Worm (Caenorhabditis elegans) whole organism, L3 larva: ENCODE data around the gene eif-3.G.

Source experiments
- R02D3.7 ChIP-seq: fragments of 150-350 bp; optimal IDR thresholded peaks from 2 replicates; lab custom pipeline; 2014; ENCODE audit warnings: missing biosample characterization, missing genetic modification characterization
- ZK546.5 ChIP-seq: sonication (generic microtip); optimal IDR thresholded peaks from 2 replicates; lab custom pipeline; 2017; ENCODE audit warnings: missing biosample characterization, missing genetic modification characterization
- aly-2 ChIP-seq: fragments of 150-350 bp; optimal IDR thresholded peaks from 2 replicates; lab custom pipeline; 2014; ENCODE audit warnings: missing biosample characterization, missing genetic modification characterization
- ama-1 ChIP-seq: fragments of 150-350 bp; optimal IDR thresholded peaks from 2 replicates; lab custom pipeline; 2018
- ceh-16 ChIP-seq: sonication (generic microtip); optimal IDR thresholded peaks from 2 replicates; lab custom pipeline; 2017; ENCODE audit warnings: missing biosample characterization, missing genetic modification characterization
- ceh-28 ChIP-seq: fragments of 150-350 bp; optimal IDR thresholded peaks from 2 replicates; lab custom pipeline; 2014; ENCODE audit warnings: missing biosample characterization, missing genetic modification reagents, missing genetic modification characterization
- ceh-82 ChIP-seq: fragments of 150-350 bp; optimal IDR thresholded peaks from 2 replicates; lab custom pipeline; 2014; ENCODE audit warnings: missing biosample characterization, missing genetic modification characterization
- ceh-9 ChIP-seq: sonication (generic microtip); optimal IDR thresholded peaks from 2 replicates; lab custom pipeline; 2018; ENCODE audit warnings: missing biosample characterization, missing genetic modification characterization
- daf-12 ChIP-seq: fragments of 150-350 bp; optimal IDR thresholded peaks from 2 replicates; lab custom pipeline; 2014; ENCODE audit warnings: missing biosample characterization, missing genetic modification reagents, missing genetic modification characterization
- egl-27 ChIP-seq: sonication (generic microtip); optimal IDR thresholded peaks from 4 replicates; lab custom pipeline; 2017; ENCODE audit warnings: missing biosample characterization, missing genetic modification reagents, missing genetic modification characterization
- egl-5 ChIP-seq: fragments of 150-350 bp; optimal IDR thresholded peaks from 2 replicates; lab custom pipeline; 2017; ENCODE audit warnings: missing biosample characterization, missing genetic modification reagents, missing genetic modification characterization, inconsistent platforms
- elt-2 ChIP-seq: sonication (generic microtip); optimal IDR thresholded peaks from 2 replicates; lab custom pipeline; 2016; ENCODE audit warnings: missing genetic modification reagents, mild to moderate bottlenecking, missing genetic modification characterization, missing compliant biosample characterization
- elt-3 ChIP-seq, 3 experiments: fragments of 150-350 bp in 1 of 3; sonication (generic microtip) in 2 of 3; optimal IDR thresholded peaks; 2 replicates in 2 of 3; 4 replicates in 1 of 3; lab custom pipeline; 2014 to 2017; ENCODE audit warnings: missing biosample characterization in 3 of 3, missing genetic modification characterization in 3 of 3
- eor-1 ChIP-seq, 2 experiments: fragments of 150-350 bp; optimal IDR thresholded peaks; 2 replicates each; lab custom pipeline; 2014 to 2018; ENCODE audit warnings: missing biosample characterization in 2 of 2, missing genetic modification characterization in 2 of 2
- fkh-10 ChIP-seq: sonication (generic microtip); optimal IDR thresholded peaks from 2 replicates; lab custom pipeline; 2017; ENCODE audit warnings: missing biosample characterization, missing genetic modification reagents, missing genetic modification characterization
- fkh-2 ChIP-seq: fragments of 150-350 bp; optimal IDR thresholded peaks from 2 replicates; lab custom pipeline; 2014; ENCODE audit warnings: missing biosample characterization, missing genetic modification reagents, missing genetic modification characterization
- fos-1 ChIP-seq: fragments of 150-350 bp; optimal IDR thresholded peaks from 2 replicates; lab custom pipeline; 2014; ENCODE audit warnings: missing biosample characterization, missing genetic modification characterization
- jun-1 ChIP-seq: fragments of 150-350 bp; optimal IDR thresholded peaks from 2 replicates; lab custom pipeline; 2014; ENCODE audit warnings: missing biosample characterization, missing genetic modification reagents, missing genetic modification characterization
- lin-15B ChIP-seq: fragments of 150-350 bp; optimal IDR thresholded peaks from 2 replicates; lab custom pipeline; 2014; ENCODE audit warnings: missing biosample characterization, missing genetic modification characterization
- lin-39 ChIP-seq: fragments of 150-350 bp; optimal IDR thresholded peaks from 2 replicates; lab custom pipeline; 2018; ENCODE audit warnings: missing biosample characterization, missing genetic modification reagents, missing genetic modification characterization
- mml-1 ChIP-seq: fragments of 150-350 bp; sonication (generic microtip); optimal IDR thresholded peaks from 3 replicates; lab custom pipeline; 2014; ENCODE audit warnings: missing biosample characterization, missing genetic modification characterization
- nfya-1 ChIP-seq: sonication (generic microtip); optimal IDR thresholded peaks from 2 replicates; lab custom pipeline; 2017; ENCODE audit warnings: missing genetic modification characterization, mild to moderate bottlenecking, missing compliant biosample characterization, antibody characterized with exemption, moderate library complexity; ENCODE audit not compliant: insufficient read depth
- nhr-11 ChIP-seq: fragments of 150-350 bp; optimal IDR thresholded peaks from 2 replicates; lab custom pipeline; 2014; ENCODE audit warnings: missing biosample characterization, missing genetic modification characterization
- nhr-12 ChIP-seq: fragments of 150-350 bp; optimal IDR thresholded peaks from 2 replicates; lab custom pipeline; 2014; ENCODE audit warnings: missing biosample characterization, missing genetic modification characterization
- nhr-23 ChIP-seq: fragments of 150-350 bp; optimal IDR thresholded peaks from 2 replicates; lab custom pipeline; 2014; ENCODE audit warnings: missing biosample characterization, missing genetic modification reagents, missing genetic modification characterization
- nhr-25 ChIP-seq: sonication (generic microtip); optimal IDR thresholded peaks from 2 replicates; lab custom pipeline; 2017; ENCODE audit warnings: missing biosample characterization, missing genetic modification characterization
- nhr-28 ChIP-seq: fragments of 150-350 bp; optimal IDR thresholded peaks from 2 replicates; lab custom pipeline; 2014; ENCODE audit warnings: missing biosample characterization, missing genetic modification characterization
- nhr-43 ChIP-seq: sonication (generic microtip); optimal IDR thresholded peaks from 2 replicates; lab custom pipeline; 2016; ENCODE audit warnings: mild to moderate bottlenecking, missing genetic modification characterization, missing compliant biosample characterization; ENCODE audit not compliant: poor library complexity, severe bottlenecking
- nhr-77 ChIP-seq: fragments of 150-350 bp; optimal IDR thresholded peaks from 2 replicates; lab custom pipeline; 2014; ENCODE audit warnings: missing biosample characterization, missing genetic modification characterization
- pha-4 ChIP-seq: fragments of 150-350 bp; optimal IDR thresholded peaks from 2 replicates; lab custom pipeline; 2014; ENCODE audit warnings: missing biosample characterization, missing genetic modification reagents, missing genetic modification characterization
- pqm-1 ChIP-seq: fragments of 150-350 bp; optimal IDR thresholded peaks from 2 replicates; lab custom pipeline; 2017; ENCODE audit warnings: missing biosample characterization, missing genetic modification characterization, inconsistent platforms
- snpc-4 ChIP-seq: fragments of 150-350 bp; optimal IDR thresholded peaks from 2 replicates; lab custom pipeline; 2014; ENCODE audit warnings: missing biosample characterization, missing genetic modification characterization
- tbx-2 ChIP-seq: sonication (generic microtip); optimal IDR thresholded peaks from 2 replicates; lab custom pipeline; 2016; ENCODE audit warnings: mild to moderate bottlenecking, missing genetic modification characterization, missing compliant biosample characterization
- unc-39 ChIP-seq: sonication (generic microtip); optimal IDR thresholded peaks from 4 replicates; lab custom pipeline; 2017; ENCODE audit warnings: missing biosample characterization, missing genetic modification characterization
- unc-62 ChIP-seq: fragments of 150-350 bp; sonication (generic microtip); optimal IDR thresholded peaks from 4 replicates; lab custom pipeline; 2014; ENCODE audit warnings: missing biosample characterization, missing genetic modification reagents, missing genetic modification characterization
- zag-1 ChIP-seq: fragments of 150-350 bp; optimal IDR thresholded peaks from 2 replicates; lab custom pipeline; 2014; ENCODE audit warnings: missing biosample characterization, missing genetic modification characterization
- ztf-11 ChIP-seq: fragments of 150-350 bp; optimal IDR thresholded peaks from 2 replicates; lab custom pipeline; 2014; ENCODE audit warnings: missing biosample characterization, missing genetic modification characterization
- ztf-4 ChIP-seq: fragments of 150-350 bp; optimal IDR thresholded peaks from 2 replicates; lab custom pipeline; 2014; ENCODE audit warnings: missing biosample characterization, missing genetic modification characterization

eif-3.G gene

DNA sequence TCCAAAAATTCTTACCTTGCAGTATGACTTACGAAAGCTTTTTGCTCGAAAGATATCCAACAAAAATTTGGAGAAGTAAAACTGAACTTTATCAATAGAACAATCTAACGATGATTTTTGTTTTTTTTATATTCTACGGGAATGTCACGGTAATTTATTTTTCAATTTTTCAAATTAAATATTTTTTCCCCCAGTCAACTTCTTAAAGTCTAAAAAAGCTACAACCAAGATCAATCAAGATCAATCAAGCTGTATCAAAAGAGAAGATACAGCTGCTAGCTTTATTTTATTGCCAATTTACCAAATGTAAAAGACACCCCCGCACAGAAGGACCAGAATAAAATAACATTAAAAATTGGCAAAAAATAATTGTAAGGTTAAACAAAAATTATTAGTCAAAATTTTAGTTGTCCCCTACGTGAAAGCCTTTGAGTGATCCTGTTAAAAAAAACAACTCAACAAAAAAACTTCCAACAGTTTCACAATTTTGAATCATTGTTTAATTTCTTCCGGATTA lies 32.8 kb downstream of the eif-3.G start, which contains the start of the genes M05D6.1 and M05D6.3:
Gene M05D6.1, minus strand, starts transcription at position 101 of the 517 bp plus-strand sequence.
Gene M05D6.3, plus strand, starts transcription at position 467 of the 517 bp plus-strand sequence.
- no peak for TF ChIP-seq nhr-23 (tag; lab: Kevin White, UChicago)
- TF ChIP-seq pha-4 (tag; lab: Kevin White, UChicago): no peak
- no peak for TF ChIP-seq ztf-4 (tag; lab: Kevin White, UChicago)
- TF ChIP-seq lin-15B (tag; lab: Kevin White, UChicago): no peak
- TF ChIP-seq eor-1 (tag; optimal IDR thresholded peaks at IDR 0.05; lab: Kevin White, UChicago): no peak

DNA sequence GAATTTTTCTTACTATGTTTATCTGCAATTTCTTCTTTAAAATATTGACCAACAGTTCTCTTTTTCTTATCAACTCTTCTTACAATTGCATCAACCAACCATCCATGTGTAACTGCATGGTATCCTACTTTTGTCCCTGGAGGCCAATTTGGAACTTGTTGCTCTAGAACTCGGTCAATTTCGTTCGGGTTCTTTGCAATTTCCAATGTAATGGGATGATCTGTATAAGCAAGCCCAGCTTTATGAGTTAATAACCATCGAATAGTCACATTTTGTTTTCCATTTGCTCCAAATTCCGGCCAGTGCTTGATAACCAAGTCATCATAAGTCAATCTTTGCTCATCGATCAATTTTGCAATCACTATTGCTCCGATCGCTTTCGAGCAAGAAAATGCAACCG lies 36.8 kb downstream of the eif-3.G start:
- TF ChIP-seq fkh-10 (GFP tag; lab: Kevin White, UChicago) (no peak), fkh-2 (tag; lab: Kevin White, UChicago) (no peak), nhr-77 (tag; lab: Kevin White, UChicago) (no peak), nhr-23 (tag; lab: Kevin White, UChicago) (no peak), nhr-12 (tag; lab: Kevin White, UChicago) (no peak), lin-15B (tag; lab: Kevin White, UChicago) (no peak), zag-1 (no peak), elt-3 (tag; optimal IDR thresholded peaks at IDR 0.05; lab: Kevin White, UChicago) (no peak), nhr-43 (peak; percentile 32), pha-4 (tag; lab: Kevin White, UChicago) (peak; percentile 20), ZK546.5 (tag; lab: Kevin White, UChicago) (no peak), nhr-28 (no peak), ztf-4 (tag; lab: Kevin White, UChicago) (no peak), unc-62 (GFP tag; lab: Kevin White, UChicago) (no peak), elt-2 (tag; lab: Kevin White, UChicago) (peak; percentile 11), ztf-11 (tag; lab: Kevin White, UChicago) (no peak), ceh-16 (tag; lab: Kevin White, UChicago) (no peak), R02D3.7 (tag; lab: Kevin White, UChicago) (no peak), mml-1 (no peak), egl-27 (tag; lab: Kevin White, UChicago) (no peak), ceh-82 (no peak), ama-1 (lab: Kevin White, UChicago) (peak; percentile 83), snpc-4 (no peak), fos-1 (tag; lab: Kevin White, UChicago) (no peak), ceh-9 (tag; lab: Kevin White, UChicago) (no peak), ceh-28 (tag; lab: Kevin White, UChicago) (no peak)

DNA sequence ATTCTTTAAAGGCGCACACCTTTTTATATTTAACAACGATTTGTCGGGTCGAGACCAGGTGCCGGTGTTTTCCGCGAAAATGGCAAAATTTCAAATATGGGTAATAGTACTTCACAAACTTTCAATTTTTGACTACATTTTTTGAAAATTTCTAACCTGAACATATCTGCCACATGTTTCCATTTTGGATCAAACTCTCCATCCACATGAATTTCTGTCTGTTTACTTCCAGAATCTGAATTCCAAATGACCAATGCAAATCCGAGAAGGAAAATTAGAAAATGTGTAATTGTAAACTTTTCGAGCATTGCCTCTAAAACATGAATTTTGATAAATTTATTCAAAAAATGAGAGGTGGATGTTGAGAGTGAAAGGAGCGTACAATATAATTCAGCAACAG lies 37.6 kb downstream of the eif-3.G start, which contains the start of gene lact-4:
Gene lact-4, minus strand, starts transcription at position 313 of the 400 bp plus-strand sequence.
- TF ChIP-seq nhr-25 (tag; lab: Kevin White, UChicago) (no peak), tbx-2 (tag; lab: Kevin White, UChicago) (no peak), eor-1 (tag; optimal IDR thresholded peaks at IDR 0.05; lab: Kevin White, UChicago) (no peak), nhr-11 (no peak), nhr-43 (no peak), mml-1 (no peak), ceh-28 (tag; lab: Kevin White, UChicago) (no peak), fkh-10 (GFP tag; lab: Kevin White, UChicago) (no peak)

DNA sequence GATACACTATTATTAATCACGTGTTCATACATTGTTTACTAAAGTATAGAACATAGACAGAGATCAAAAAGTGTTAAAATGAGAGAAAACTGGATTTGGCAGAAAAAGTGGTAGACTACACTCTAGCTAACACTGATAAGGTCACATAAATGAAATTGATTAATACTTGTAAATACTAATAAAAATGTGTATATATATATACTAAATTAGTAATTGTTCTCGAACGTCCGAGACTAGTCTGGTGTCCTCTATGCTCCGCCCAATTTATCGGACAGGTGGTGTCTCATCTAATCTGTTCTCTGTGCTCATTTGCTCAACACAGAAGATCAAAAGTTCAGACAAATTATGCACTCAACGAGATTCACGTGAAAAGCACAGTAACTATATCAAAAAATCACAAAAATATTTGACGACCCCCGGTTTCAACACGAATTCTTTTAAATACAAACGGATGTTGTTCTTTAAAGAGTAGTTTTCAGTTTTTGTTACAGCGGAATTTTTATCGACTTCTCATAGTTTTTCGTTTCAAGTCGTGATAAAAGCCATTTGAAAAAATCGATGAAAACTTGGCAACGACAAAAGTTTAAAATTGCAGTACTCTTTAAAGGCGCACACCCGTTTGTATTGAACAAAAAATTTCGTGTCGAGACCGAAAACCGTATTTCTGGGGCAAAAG lies 38.6 kb downstream of the eif-3.G start:
- TF ChIP-seq daf-12 (tag; lab: Kevin White, UChicago): no peak
- no peak for TF ChIP-seq unc-39 (tag; lab: Kevin White, UChicago)
- TF ChIP-seq elt-2 (tag; lab: Kevin White, UChicago): peak; percentile 55
- no peak for TF ChIP-seq ztf-11 (tag; lab: Kevin White, UChicago)
- peak; percentile 88 for TF ChIP-seq ama-1 (lab: Kevin White, UChicago)
- no peak for TF ChIP-seq fkh-2 (tag; lab: Kevin White, UChicago)
- TF ChIP-seq fos-1 (tag; lab: Kevin White, UChicago): no peak
- no peak for TF ChIP-seq R02D3.7 (tag; lab: Kevin White, UChicago)
- TF ChIP-seq egl-5 (tag; lab: Kevin White, UChicago): peak; percentile 24
- no peak for TF ChIP-seq aly-2 (tag; lab: Kevin White, UChicago)
- no peak for TF ChIP-seq egl-27 (tag; lab: Kevin White, UChicago)
- TF ChIP-seq snpc-4: no peak
- peak; percentile 26 for TF ChIP-seq nhr-43
- TF ChIP-seq lin-15B (tag; lab: Kevin White, UChicago): no peak
- peak; percentile 50 for TF ChIP-seq pha-4 (tag; lab: Kevin White, UChicago)
- TF ChIP-seq jun-1: no peak
- peak; percentile 37 for TF ChIP-seq nfya-1 (tag; lab: Kevin White, UChicago)
- TF ChIP-seq mml-1: peak; percentile 45
- no peak for TF ChIP-seq lin-39 (tag; lab: Kevin White, UChicago)
- TF ChIP-seq tbx-2 (tag; lab: Kevin White, UChicago): no peak
- TF ChIP-seq pqm-1 (tag; lab: Kevin White, UChicago): peak; percentile 3
- no peak for TF ChIP-seq nhr-25 (tag; lab: Kevin White, UChicago)
